Fruit fly (Drosophila melanogaster) whole organism, embryonic: ENCODE measurements around the gene Glyat.

Experiments used
- Bgb ChIP-seq: fragments of 200-800 bp; sonication (Bioruptor generic); IDR thresholded peaks from 2 replicates; pipeline ENCODE4 v1.3.6; 2022; ENCODE audit warnings: missing biosample characterization, missing genetic modification characterization; ENCODE audit not compliant: partially characterized antibody
- Blimp-1 ChIP-seq: fragments of 200-800 bp; sonication (Bioruptor generic); optimal IDR thresholded peaks from 3 replicates; lab custom pipeline; 2018; ENCODE audit warnings: missing biosample characterization, missing genetic modification characterization, mild to moderate bottlenecking, moderate library complexity, missing genetic modification reagents
- CG10654 ChIP-seq: fragments of 200-800 bp; sonication (Bioruptor generic); optimal IDR thresholded peaks from 2 replicates; lab custom pipeline; 2016; ENCODE audit warnings: missing biosample characterization, missing genetic modification characterization
- CG11093 ChIP-seq: fragments of 200-800 bp; sonication (Bioruptor generic); IDR thresholded peaks from 3 replicates; pipeline ENCODE4 v1.3.6; 2022; ENCODE audit warnings: missing biosample characterization, missing genetic modification characterization
- CG11456 ChIP-seq: fragments of 200-800 bp; sonication (Bioruptor generic); IDR thresholded peaks from 3 replicates; pipeline ENCODE4 v1.3.6; 2022; ENCODE audit warnings: missing biosample characterization, missing genetic modification characterization
- CG13287 ChIP-seq: fragments of 200-800 bp; sonication (Bioruptor generic); IDR thresholded peaks from 2 replicates; pipeline ENCODE4 v1.3.6; 2022; ENCODE audit warnings: missing biosample characterization, missing genetic modification characterization; ENCODE audit not compliant: partially characterized antibody
- CG15479 ChIP-seq: fragments of 200-800 bp; sonication (Bioruptor generic); optimal IDR thresholded peaks from 3 replicates; lab custom pipeline; 2019; ENCODE audit warnings: missing biosample characterization, mild to moderate bottlenecking, missing genetic modification characterization, moderate library complexity
- CG1647 ChIP-seq: fragments of 200-800 bp; sonication (Bioruptor generic); optimal IDR thresholded peaks from 3 replicates; lab custom pipeline; 2016; ENCODE audit warnings: missing biosample characterization, missing genetic modification characterization
- CG17359 ChIP-seq: fragments of 200-800 bp; sonication (Bioruptor generic); optimal IDR thresholded peaks from 3 replicates; lab custom pipeline; 2018; ENCODE audit warnings: missing biosample characterization, mild to moderate bottlenecking, missing genetic modification characterization, moderate library complexity
- CG17385 ChIP-seq: fragments of 200-800 bp; sonication (Bioruptor generic); optimal IDR thresholded peaks from 3 replicates; lab custom pipeline; 2018; ENCODE audit warnings: missing biosample characterization, mild to moderate bottlenecking, missing genetic modification characterization
- CG32767 ChIP-seq: fragments of 200-800 bp; sonication (Bioruptor generic); IDR thresholded peaks from 2 replicates; pipeline ENCODE4 v1.3.6; 2022; ENCODE audit warnings: missing biosample characterization, missing genetic modification characterization
- CG34224 ChIP-seq: fragments of 200-800 bp; sonication (Bioruptor generic); IDR thresholded peaks from 3 replicates; pipeline ENCODE4 v1.3.6; 2022; ENCODE audit warnings: missing biosample characterization, missing genetic modification characterization; ENCODE audit not compliant: partially characterized antibody
- CG34422 ChIP-seq: fragments of 200-800 bp; sonication (Bioruptor generic); IDR thresholded peaks from 3 replicates; pipeline ENCODE4 v1.3.6; 2022; ENCODE audit warnings: missing biosample characterization, missing genetic modification characterization
- CG42726 ChIP-seq: fragments of 200-800 bp; sonication (Bioruptor generic); IDR thresholded peaks from 2 replicates; pipeline ENCODE4 v1.3.6; 2022; ENCODE audit warnings: missing biosample characterization, missing genetic modification characterization; ENCODE audit not compliant: partially characterized antibody
- CG6254 ChIP-seq: fragments of 200-800 bp; sonication (Bioruptor generic); optimal IDR thresholded peaks from 3 replicates; lab custom pipeline; 2017; ENCODE audit warnings: mild to moderate bottlenecking, missing biosample characterization, missing genetic modification reagents, missing genetic modification characterization
- CG6791 ChIP-seq: fragments of 200-800 bp; sonication (Bioruptor generic); IDR thresholded peaks from 3 replicates; pipeline ENCODE4 v1.3.6; 2022; ENCODE audit warnings: missing biosample characterization, missing genetic modification characterization; ENCODE audit not compliant: partially characterized antibody
- CG9215 ChIP-seq: fragments of 200-800 bp; sonication (Bioruptor generic); IDR thresholded peaks from 2 replicates; pipeline ENCODE4 v1.3.6; 2022; ENCODE audit warnings: missing biosample characterization, missing genetic modification characterization
- CG9797 ChIP-seq: fragments of 200-800 bp; sonication (Bioruptor generic); optimal IDR thresholded peaks from 3 replicates; lab custom pipeline; 2018; ENCODE audit warnings: missing biosample characterization, mild to moderate bottlenecking, missing genetic modification characterization
- Camta ChIP-seq: fragments of 200-800 bp; sonication (Bioruptor generic); optimal IDR thresholded peaks from 2 replicates; lab custom pipeline; 2016; ENCODE audit warnings: missing biosample characterization, missing genetic modification characterization
- Dip2 ChIP-seq: fragments of 200-800 bp; sonication (Bioruptor generic); IDR thresholded peaks from 2 replicates; pipeline ENCODE4 v1.3.6; 2022; ENCODE audit warnings: missing biosample characterization, missing genetic modification characterization
- Doc3 ChIP-seq: fragments of 200-800 bp; sonication (Bioruptor generic); IDR thresholded peaks from 3 replicates; pipeline ENCODE4 v1.3.6; 2022; ENCODE audit warnings: missing biosample characterization, missing genetic modification characterization; ENCODE audit not compliant: partially characterized antibody
- Dp ChIP-seq: fragments of 200-800 bp; sonication (Bioruptor generic); optimal IDR thresholded peaks from 2 replicates; lab custom pipeline; 2018; ENCODE audit warnings: missing biosample characterization, mild to moderate bottlenecking, missing genetic modification characterization, moderate library complexity
- Dref ChIP-seq: fragments of 200-800 bp; sonication (Bioruptor generic); IDR thresholded peaks from 2 replicates; pipeline ENCODE4 v1.3.6; 2022; ENCODE audit warnings: missing biosample characterization, missing genetic modification characterization
- HLH4C ChIP-seq: fragments of 200-800 bp; sonication (Bioruptor generic); IDR thresholded peaks from 3 replicates; pipeline ENCODE4 v1.3.6; 2022; ENCODE audit warnings: missing biosample characterization, missing genetic modification characterization; ENCODE audit not compliant: partially characterized antibody
- Hr3 ChIP-seq: fragments of 200-800 bp; sonication (Bioruptor generic); optimal IDR thresholded peaks from 3 replicates; lab custom pipeline; 2016; ENCODE audit warnings: missing biosample characterization, missing genetic modification characterization
- MBD-R2 ChIP-seq: fragments of 200-800 bp; sonication (Bioruptor generic); IDR thresholded peaks from 2 replicates; pipeline ENCODE4 v1.3.6; 2022; ENCODE audit warnings: missing biosample characterization, missing genetic modification characterization
- MESR4 ChIP-seq: fragments of 200-800 bp; sonication (Bioruptor generic); optimal IDR thresholded peaks from 2 replicates; lab custom pipeline; 2018; ENCODE audit warnings: missing biosample characterization, mild to moderate bottlenecking, missing genetic modification characterization, moderate library complexity
- Opbp ChIP-seq: fragments of 200-800 bp; sonication (Bioruptor generic); IDR thresholded peaks from 3 replicates; pipeline ENCODE4 v1.3.6; 2022; ENCODE audit warnings: missing biosample characterization, missing genetic modification characterization; ENCODE audit not compliant: partially characterized antibody
- Ptx1 ChIP-seq: fragments of 200-800 bp; sonication (Bioruptor generic); IDR thresholded peaks from 2 replicates; pipeline ENCODE4 v1.3.6; 2022; ENCODE audit warnings: missing biosample characterization, missing genetic modification characterization
- Rfx ChIP-seq: fragments of 200-800 bp; sonication (Bioruptor generic); IDR thresholded peaks from 2 replicates; pipeline ENCODE4 v1.3.6; 2022; ENCODE audit warnings: missing biosample characterization, missing genetic modification characterization
- Scr ChIP-seq: fragments of 200-800 bp; sonication (Bioruptor generic); IDR thresholded peaks from 2 replicates; pipeline ENCODE4 v1.3.6; 2022; ENCODE audit warnings: missing biosample characterization, missing genetic modification characterization; ENCODE audit not compliant: partially characterized antibody
- Sry-δ ChIP-seq: fragments of 200-800 bp; sonication (Bioruptor generic); optimal IDR thresholded peaks from 2 replicates; lab custom pipeline; 2016; ENCODE audit warnings: missing biosample characterization, missing genetic modification characterization
- YL-1 ChIP-seq: fragments of 200-800 bp; sonication (Bioruptor generic); optimal IDR thresholded peaks from 3 replicates; lab custom pipeline; 2017; ENCODE audit warnings: missing biosample characterization, mild to moderate bottlenecking, missing genetic modification characterization
- amos ChIP-seq: fragments of 200-800 bp; sonication (Bioruptor generic); IDR thresholded peaks from 2 replicates; pipeline ENCODE4 v1.3.6; 2022; ENCODE audit warnings: missing biosample characterization, missing genetic modification characterization; ENCODE audit not compliant: partially characterized antibody
- bbx ChIP-seq: fragments of 200-800 bp; sonication (Bioruptor generic); IDR thresholded peaks from 2 replicates; pipeline ENCODE4 v1.3.6; 2022; ENCODE audit warnings: missing biosample characterization, missing genetic modification characterization; ENCODE audit not compliant: partially characterized antibody
- chinmo ChIP-seq: fragments of 200-800 bp; sonication (Bioruptor generic); IDR thresholded peaks from 4 replicates; pipeline ENCODE4 v1.3.6; 2022; ENCODE audit warnings: missing biosample characterization, missing genetic modification characterization; ENCODE audit not compliant: partially characterized antibody
- crp ChIP-seq, 2 experiments: fragments of 200-800 bp; sonication (Bioruptor generic); optimal IDR thresholded peaks; 2 replicates in 1 of 2; 3 replicates in 1 of 2; lab custom pipeline; 2017; ENCODE audit warnings: missing biosample characterization in 2 of 2, missing genetic modification characterization in 2 of 2, mild to moderate bottlenecking in 1 of 2, moderate library complexity in 1 of 2
- hbn ChIP-seq: fragments of 200-800 bp; sonication (Bioruptor generic); IDR thresholded peaks from 2 replicates; pipeline ENCODE4 v1.3.6; 2022; ENCODE audit warnings: missing biosample characterization, missing genetic modification characterization; ENCODE audit not compliant: partially characterized antibody
- lola ChIP-seq, 3 experiments: fragments of >200 bp in 2 of 3; fragments of 200-800 bp in 1 of 3; sonication (Bioruptor generic) in 1 of 3; optimal IDR thresholded peaks; 2 replicates each; lab custom pipeline; 2017 to 2019; ENCODE audit warnings: missing biosample characterization in 3 of 3, missing genetic modification characterization in 3 of 3, mild to moderate bottlenecking in 1 of 3, moderate library complexity in 1 of 3
- mld ChIP-seq: fragments of 200-800 bp; sonication (Bioruptor generic); IDR thresholded peaks from 3 replicates; pipeline ENCODE4 v1.3.6; 2022; ENCODE audit warnings: missing biosample characterization, missing genetic modification characterization; ENCODE audit not compliant: partially characterized antibody
- pum ChIP-seq: fragments of 200-800 bp; sonication (Bioruptor generic); optimal IDR thresholded peaks from 2 replicates; lab custom pipeline; 2016; ENCODE audit warnings: missing biosample characterization, missing genetic modification characterization
- pzg ChIP-seq: fragments of 200-800 bp; sonication (Bioruptor generic); optimal IDR thresholded peaks from 3 replicates; lab custom pipeline; 2018; ENCODE audit warnings: missing biosample characterization, mild to moderate bottlenecking, missing genetic modification characterization, moderate library complexity
- sna ChIP-seq: fragments of 200-800 bp; sonication (Bioruptor generic); IDR thresholded peaks from 2 replicates; pipeline ENCODE4 v1.3.6; 2022; ENCODE audit warnings: missing biosample characterization, missing genetic modification characterization; ENCODE audit not compliant: partially characterized antibody
- stwl ChIP-seq: fragments of 200-800 bp; sonication (Bioruptor generic); optimal IDR thresholded peaks from 3 replicates; lab custom pipeline; 2018; ENCODE audit warnings: missing biosample characterization, mild to moderate bottlenecking, missing genetic modification characterization, moderate library complexity
- trem ChIP-seq: fragments of 200-800 bp; optimal IDR thresholded peaks from 3 replicates; lab custom pipeline; 2019; ENCODE audit warnings: missing biosample characterization, mild to moderate bottlenecking, missing genetic modification characterization, moderate library complexity
- tx ChIP-seq: fragments of 200-800 bp; sonication (Bioruptor generic); optimal IDR thresholded peaks from 2 replicates; lab custom pipeline; 2016; ENCODE audit warnings: missing biosample characterization, missing genetic modification characterization
- unc-4 ChIP-seq: fragments of 200-800 bp; sonication (Bioruptor generic); IDR thresholded peaks from 2 replicates; pipeline ENCODE4 v1.3.6; 2022; ENCODE audit warnings: missing biosample characterization, missing genetic modification characterization; ENCODE audit not compliant: partially characterized antibody

Gene Glyat

DNA sequence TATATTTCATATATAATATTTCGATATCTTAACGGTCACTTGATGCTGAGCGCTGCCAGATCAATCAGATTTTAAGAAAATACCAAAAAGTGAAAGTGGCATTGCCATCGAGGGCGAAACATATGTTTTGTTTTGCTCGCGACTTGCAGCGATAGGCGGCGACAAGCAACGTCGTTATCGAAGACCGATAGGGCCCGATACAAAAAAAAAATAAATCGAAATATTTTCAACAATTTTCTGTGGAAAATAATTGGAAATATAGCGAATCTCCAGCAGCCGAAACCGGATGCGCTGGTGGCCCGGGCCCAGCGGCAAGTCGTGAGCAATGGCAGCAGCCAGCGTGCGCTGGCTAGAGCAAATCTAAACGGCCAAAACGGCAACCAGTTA lies 32.8 kb upstream of the Glyat start, which contains the start of gene Megf8:
Megf8 (plus strand) TSS at position 190 of the 387 bp plus-strand sequence.
- TF ChIP-seq tx (GFP tag; lab: Kevin White, UChicago) (no peak), Rfx (GFP tag; lab: Robert Waterston, UW) (0 out of 2 replicates have a peak, but pooled peaks have one; percentile 23), Doc3 (peak; percentile 31; the same call in 1 of the 3 replicates), CG11093 (GFP tag; lab: Robert Waterston, UW) (no peak), Dp (GFP tag; lab: Kevin White, UChicago) (peak; percentile 26), mld (peak; percentile 47; the same call in 1 of the 3 replicates), CG9797 (GFP tag; lab: Kevin White, UChicago) (peak; percentile 43), MESR4 (GFP tag; lab: Kevin White, UChicago) (peak; percentile 77), CG17359 (no peak), sna (GFP tag; lab: Robert Waterston, UW) (peak; percentile 55), hbn (GFP tag; lab: Robert Waterston, UW) (peak; percentile 55), CG9215 (GFP tag; lab: Robert Waterston, UW) (peak; percentile 85), unc-4 (GFP tag; lab: Robert Waterston, UW) (peak; percentile 53; the same call in 1 of the 2 replicates), CG6254 (GFP tag; lab: Kevin White, UChicago) (no peak), Camta (no peak), CG17385 (GFP tag; lab: Kevin White, UChicago) (no peak), Dip2 (GFP tag; lab: Robert Waterston, UW) (no peak), chinmo (GFP tag; lab: Robert Waterston, UW) (peak; percentile 92), lola (GFP tag; optimal IDR thresholded peaks at IDR 0.05; lab: Kevin White, UChicago) (no peak), stwl (tag; lab: Kevin White, UChicago) (peak; percentile 51), CG15479 (GFP tag; lab: Kevin White, UChicago) (no peak), Blimp-1 (GFP tag; lab: Kevin White, UChicago) (peak; percentile 100), trem (tag; lab: Kevin White, UChicago) (peak; percentile 9), CG32767 (GFP tag; lab: Robert Waterston, UW) (no peak), CG34224 (GFP tag; lab: Robert Waterston, UW) (peak; percentile 84), Bgb (GFP tag; lab: Robert Waterston, UW) (peak; percentile 77), MBD-R2 (GFP tag; lab: Robert Waterston, UW) (peak; percentile 52), crp (GFP tag; optimal IDR thresholded peaks at IDR 0.05; lab: Kevin White, UChicago) (peak; percentile 48 to 90), Hr3 (GFP tag; lab: Kevin White, UChicago) (no peak), CG6791 (GFP tag; lab: Robert Waterston, UW) (peak; percentile 74), CG11456 (GFP tag; lab: Robert Waterston, UW) (no peak), pzg (peak; percentile 28), CG13287 (GFP tag; lab: Robert Waterston, UW) (peak; percentile 60), CG1647 (GFP tag; lab: Kevin White, UChicago) (no peak), Dref (GFP tag; lab: Robert Waterston, UW) (peak; percentile 83), Ptx1 (GFP tag; lab: Robert Waterston, UW) (no peak), CG10654 (GFP tag; lab: Kevin White, UChicago) (no peak), Sry-δ (GFP tag; lab: Kevin White, UChicago) (no peak), HLH4C (GFP tag; lab: Robert Waterston, UW) (peak; percentile 75), Opbp (peak; percentile 78; the same call in 2 of the 3 replicates), pum (GFP tag; lab: Kevin White, UChicago) (no peak), CG34422 (GFP tag; lab: Robert Waterston, UW) (0 out of 3 replicates have a peak, but pooled peaks have one; percentile 8), Scr (peak; percentile 12; the same call in 1 of the 2 replicates), bbx (peak; percentile 82), YL-1 (GFP tag; lab: Kevin White, UChicago) (peak; percentile 73), amos (peak; percentile 61; the same call in 1 of the 2 replicates), CG42726 (peak; percentile 21; the same call in 1 of the 2 replicates)
